Fruit fly (Drosophila melanogaster): ENCODE data around the gene CG10864.
A peak's percentile ranks its signal among the peaks of the same experiment; 100 is the strongest.

CG10864 gene

DNA sequence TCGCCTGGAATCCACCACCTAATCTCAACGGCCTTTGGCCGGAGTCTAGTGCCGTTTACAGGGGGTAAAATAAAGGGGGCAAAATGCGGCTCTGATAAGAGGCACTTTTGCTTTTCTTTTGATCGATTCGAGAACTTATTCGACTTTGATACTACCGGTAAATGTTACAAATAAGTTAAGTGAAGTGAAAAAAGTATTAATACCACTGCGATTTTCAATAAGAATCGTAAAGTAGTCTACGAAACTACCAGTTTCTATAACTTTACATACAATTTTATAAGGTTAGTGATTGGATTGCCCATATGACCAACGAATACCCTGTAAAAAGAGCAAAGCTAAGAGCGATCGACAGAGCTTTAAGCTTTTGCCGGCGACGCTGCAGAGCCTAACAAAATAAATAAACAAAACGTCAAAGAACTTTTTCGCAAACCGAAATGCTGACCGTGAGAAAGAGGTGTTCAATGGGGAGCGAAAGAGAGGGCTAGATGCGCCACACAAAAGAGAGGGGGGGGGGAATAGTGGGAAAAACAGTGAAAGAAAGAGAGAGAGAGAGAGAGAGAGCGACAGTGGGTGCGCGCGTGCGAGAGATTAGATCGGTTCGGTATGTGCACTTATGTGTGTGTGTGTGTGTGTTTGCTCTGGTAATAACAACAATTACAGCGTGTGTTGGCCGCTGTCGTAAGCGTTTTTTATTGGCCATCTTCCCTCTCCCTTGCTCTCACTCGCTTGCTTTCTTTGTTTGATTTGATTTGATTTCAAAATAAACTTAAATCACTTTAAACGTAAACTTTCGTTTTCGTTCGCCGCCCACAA lies 25.3 kb upstream of the CG10864 start (continued):
- 0 out of 2 replicates have a peak, but pooled peaks have one; percentile 21 for TF ChIP-seq CkIIα-i1 (GFP tag; IDR thresholded peaks at IDR 0.05)
- peak; percentile 20 for TF ChIP-seq ATbp (GFP tag; optimal IDR thresholded peaks at IDR 0.05)
- TF ChIP-seq CG34376 (GFP tag; optimal IDR thresholded peaks at IDR 0.05), result peak; percentile 27
- no peak for TF ChIP-seq CG16813 (GFP tag; IDR thresholded peaks at IDR 0.05; ENCODE audit: partially characterized antibody)
- peak; percentile 86 for TF ChIP-seq Ets65A (GFP tag)
- TF ChIP-seq tna (GFP tag; IDR thresholded peaks at IDR 0.05; ENCODE audit: partially characterized antibody), result no peak
- TF ChIP-seq D19B (GFP tag; optimal IDR thresholded peaks at IDR 0.05), result peak; percentile 99
- peak; percentile 11 for TF ChIP-seq Bdp1 (GFP tag; optimal IDR thresholded peaks at IDR 0.05)
- no peak for TF ChIP-seq CG8281 (tag; optimal IDR thresholded peaks at IDR 0.05)
- peak; percentile 31 for TF ChIP-seq kay (GFP tag; optimal IDR thresholded peaks at IDR 0.05)
- TF ChIP-seq CG14441 (GFP tag; IDR thresholded peaks at IDR 0.05), result peak; percentile 51
- peak; percentile 80 for TF ChIP-seq slbo (GFP tag; IDR thresholded peaks at IDR 0.05)
- TF ChIP-seq tgo (GFP tag; IDR thresholded peaks at IDR 0.05), result 0 out of 3 replicates have a peak, but pooled peaks have one; percentile 18
- no peak for TF ChIP-seq CG6254 (GFP tag; optimal IDR thresholded peaks at IDR 0.05)
- TF ChIP-seq D19A (tag; optimal IDR thresholded peaks at IDR 0.05), result no peak
- peak; percentile 67 for TF ChIP-seq CG15011 (GFP tag; optimal IDR thresholded peaks at IDR 0.05)
- TF ChIP-seq org-1 (GFP tag; optimal IDR thresholded peaks at IDR 0.05), result peak; percentile 60
- 0 out of 4 replicates have a peak, but pooled peaks have one; percentile 55 for TF ChIP-seq chinmo (GFP tag; IDR thresholded peaks at IDR 0.05; ENCODE audit: partially characterized antibody)
- TF ChIP-seq CG1647 (GFP tag; optimal IDR thresholded peaks at IDR 0.05), result peak; percentile 56
- no peak for TF ChIP-seq CG7928 (GFP tag; optimal IDR thresholded peaks at IDR 0.05)
- peak; percentile 72 for TF ChIP-seq CG8924 (tag; optimal IDR thresholded peaks at IDR 0.05)
- TF ChIP-seq p53 (GFP tag; optimal IDR thresholded peaks at IDR 0.05), result peak; percentile 13
- TF ChIP-seq vfl (GFP tag; optimal IDR thresholded peaks at IDR 0.05), result no peak
- no peak for TF ChIP-seq Stat92E (GFP tag; optimal IDR thresholded peaks at IDR 0.05)
- no peak for TF ChIP-seq salm (tag; optimal IDR thresholded peaks at IDR 0.05)
- TF ChIP-seq CG11504 (tag; optimal IDR thresholded peaks at IDR 0.05), result peak; percentile 82
- peak; percentile 62 for TF ChIP-seq CG12769 (tag; optimal IDR thresholded peaks at IDR 0.05)
- TF ChIP-seq CG18011 (GFP tag; optimal IDR thresholded peaks at IDR 0.05), result peak; percentile 31
- TF ChIP-seq Ravus (GFP tag; IDR thresholded peaks at IDR 0.05), result peak; percentile 15; the same call in 1 of the 2 replicates
- no peak for TF ChIP-seq Gsc (GFP tag; IDR thresholded peaks at IDR 0.05)
- TF ChIP-seq Six4 (GFP tag; optimal IDR thresholded peaks at IDR 0.05), result peak; percentile 44
- TF ChIP-seq CG8388 (GFP tag; optimal IDR thresholded peaks at IDR 0.05), result peak; percentile 7
- TF ChIP-seq CG32767 (GFP tag; IDR thresholded peaks at IDR 0.05), result no peak
- TF ChIP-seq CG17361 (GFP tag; IDR thresholded peaks at IDR 0.05), result no peak; the same call in 2 of the 3 replicates
- TF ChIP-seq Deaf1 (tag; optimal IDR thresholded peaks at IDR 0.05), result no peak
- TF ChIP-seq otp (GFP tag; IDR thresholded peaks at IDR 0.05), result 0 out of 3 replicates have a peak, but pooled peaks have one; percentile 15
- TF ChIP-seq ato (GFP tag; IDR thresholded peaks at IDR 0.05; ENCODE audit: partially characterized antibody), result no peak
- no peak for TF ChIP-seq ap (GFP tag; IDR thresholded peaks at IDR 0.05)
- no peak for TF ChIP-seq cato (GFP tag; optimal IDR thresholded peaks at IDR 0.05; ENCODE audit: borderline replicate concordance)
- TF ChIP-seq lola (GFP tag; optimal IDR thresholded peaks at IDR 0.05), result no peak
- TF ChIP-seq Fer1 (GFP tag; optimal IDR thresholded peaks at IDR 0.05), result peak; percentile 68
- no peak for TF ChIP-seq Neu2 (GFP tag; optimal IDR thresholded peaks at IDR 0.05; ENCODE audit: borderline replicate concordance)
- TF ChIP-seq Hand (GFP tag; optimal IDR thresholded peaks at IDR 0.05), result peak; percentile 43
- TF ChIP-seq run (tag; optimal IDR thresholded peaks at IDR 0.05), result no peak
- TF ChIP-seq CG7271 (tag; optimal IDR thresholded peaks at IDR 0.05), result no peak
- no peak; the same call in 1 of the 3 replicates for TF ChIP-seq croc (GFP tag; conservative IDR thresholded peaks at IDR 0.05)
- TF ChIP-seq CG7786 (GFP tag; optimal IDR thresholded peaks at IDR 0.05), result peak; percentile 77

Measured in whole organism, embryonic.